Worm (Caenorhabditis elegans): ENCODE results near the gene sqv-8.

Gene sqv-8

DNA sequence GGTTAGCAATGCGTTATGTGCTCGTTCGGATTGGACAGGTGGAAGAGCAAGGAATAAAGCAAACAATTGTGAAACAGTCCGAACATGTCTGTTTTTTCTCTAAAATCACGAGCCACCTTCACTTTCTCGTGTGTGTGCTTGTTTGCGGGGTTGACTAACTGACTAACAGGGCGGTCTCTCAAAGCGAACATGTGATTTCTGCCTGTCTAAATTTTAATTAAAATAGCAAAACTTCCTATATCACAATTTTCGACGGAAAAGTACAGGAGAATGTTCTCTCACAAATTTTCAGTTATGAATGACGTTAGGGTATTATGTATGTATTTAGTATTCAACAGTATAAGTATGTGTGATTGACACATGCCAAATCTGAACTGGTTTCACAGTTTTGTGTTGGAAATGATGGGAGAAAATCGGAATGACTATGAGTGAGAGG is 24.8 kb upstream of the sqv-8 start:
- no peak for TF ChIP-seq fos-1 (tag; optimal IDR thresholded peaks at IDR 0.05)
- TF ChIP-seq unc-39 (tag; optimal IDR thresholded peaks at IDR 0.05): no peak
- peak; percentile 8 for TF ChIP-seq nhr-23 (tag; optimal IDR thresholded peaks at IDR 0.05)
- peak; percentile 91 for TF ChIP-seq pha-4 (tag; optimal IDR thresholded peaks at IDR 0.05)
- no peak for TF ChIP-seq mdl-1 (tag; optimal IDR thresholded peaks at IDR 0.05)

DNA sequence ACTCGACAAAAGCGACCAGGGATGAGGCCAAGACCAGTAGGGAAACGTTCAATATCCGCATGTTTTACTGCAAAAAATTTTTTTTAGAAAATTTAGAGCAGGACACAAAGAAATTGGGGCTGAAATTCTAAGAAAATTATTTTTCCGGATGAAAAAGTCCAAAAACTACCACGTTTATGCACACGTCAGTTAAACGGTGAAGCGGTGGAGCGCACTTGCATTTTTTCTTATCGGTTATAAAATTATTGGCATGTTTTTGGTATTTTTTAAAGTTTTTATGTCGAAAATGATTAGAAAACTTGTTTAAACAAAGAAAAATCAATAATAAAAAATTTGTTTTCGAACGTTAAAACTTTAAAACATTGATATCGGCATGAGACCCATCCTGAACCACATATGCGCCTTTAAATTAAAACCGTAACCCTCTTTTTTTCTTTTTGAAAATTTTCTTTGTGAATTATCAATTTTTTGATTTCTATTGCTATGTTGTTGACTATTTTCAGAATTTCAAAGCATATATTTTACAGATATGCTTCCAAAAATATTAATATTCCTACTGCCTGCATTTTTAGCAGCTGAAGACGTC is 22.6 kb upstream of the sqv-8 start, which contains the start of the genes dnj-20 and ZK1307.8:
Gene dnj-20, minus strand, starts transcription at position 67 of the 586 bp plus-strand sequence.
Gene ZK1307.8, plus strand, starts transcription at position 504 of the 586 bp plus-strand sequence.
- TF ChIP-seq lin-15B (tag; optimal IDR thresholded peaks at IDR 0.05) (peak; percentile 40), nhr-12 (tag; optimal IDR thresholded peaks at IDR 0.05) (no peak), nfya-1 (tag; optimal IDR thresholded peaks at IDR 0.05; ENCODE audit: insufficient read depth) (peak; percentile 34), nhr-25 (tag; optimal IDR thresholded peaks at IDR 0.05) (no peak), nhr-77 (tag; optimal IDR thresholded peaks at IDR 0.05) (no peak), unc-39 (tag; optimal IDR thresholded peaks at IDR 0.05) (no peak), fkh-2 (tag; optimal IDR thresholded peaks at IDR 0.05) (no peak), snpc-4 (tag; optimal IDR thresholded peaks at IDR 0.05) (no peak), elt-2 (tag; optimal IDR thresholded peaks at IDR 0.05) (peak; percentile 45), hmg-11 (tag; optimal IDR thresholded peaks at IDR 0.05) (peak; percentile 33), pha-4 (tag; optimal IDR thresholded peaks at IDR 0.05) (peak; percentile 9), lin-39 (tag; optimal IDR thresholded peaks at IDR 0.05) (peak; percentile 22), ZK546.5 (tag; optimal IDR thresholded peaks at IDR 0.05) (no peak), ama-1 (optimal IDR thresholded peaks at IDR 0.05) (no peak), pqm-1 (tag; optimal IDR thresholded peaks at IDR 0.05) (peak; percentile 34), nhr-11 (tag; optimal IDR thresholded peaks at IDR 0.05) (no peak)

DNA sequence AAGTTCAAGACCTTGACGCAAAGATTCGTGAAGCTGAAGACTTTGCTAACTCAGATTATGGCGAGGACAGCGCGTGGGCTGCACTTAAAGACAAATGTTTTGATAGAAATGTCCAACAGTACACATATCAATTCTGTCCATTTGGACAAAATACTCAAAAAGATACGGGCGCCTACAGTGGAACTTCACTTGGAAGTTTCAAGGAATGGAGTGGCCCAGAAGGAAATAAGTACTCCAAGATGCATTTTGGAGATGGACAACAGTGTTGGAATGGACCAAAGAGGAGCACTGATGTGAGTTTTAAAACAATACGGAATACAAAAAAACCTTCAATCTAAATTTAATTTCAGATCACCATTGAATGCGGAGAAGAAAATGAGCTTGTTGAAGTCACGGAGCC is 20.8 kb upstream of the sqv-8 start:
- TF ChIP-seq unc-39 (tag; optimal IDR thresholded peaks at IDR 0.05) (no peak), tbx-2 (tag; optimal IDR thresholded peaks at IDR 0.05) (no peak), lin-15B (tag; optimal IDR thresholded peaks at IDR 0.05) (no peak), nhr-23 (tag; optimal IDR thresholded peaks at IDR 0.05) (no peak), R02D3.7 (tag; optimal IDR thresholded peaks at IDR 0.05) (no peak), nhr-25 (tag; optimal IDR thresholded peaks at IDR 0.05) (no peak), nhr-76 (tag; optimal IDR thresholded peaks at IDR 0.05) (no peak), nhr-77 (tag; optimal IDR thresholded peaks at IDR 0.05) (no peak)

DNA sequence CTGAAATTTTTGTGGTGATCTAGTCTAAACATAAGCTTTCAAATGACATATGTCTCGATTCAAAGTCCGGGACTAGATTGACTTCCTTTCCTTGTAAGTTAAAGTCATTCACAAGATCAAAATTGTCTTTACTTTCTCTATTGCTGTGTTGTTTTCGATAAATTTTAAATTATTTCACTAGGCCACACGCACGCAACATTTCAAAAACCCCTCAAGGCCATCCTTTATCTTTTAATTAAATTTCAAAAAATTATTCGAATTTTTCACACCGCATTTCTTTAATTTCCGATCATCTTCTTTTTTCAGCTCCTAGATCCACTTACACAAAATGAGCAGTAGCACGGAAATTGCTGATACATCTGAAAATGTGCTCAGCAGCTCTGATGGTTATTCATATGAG is 10.5 kb upstream of the sqv-8 start, which contains the start of gene ZK1307.7:
Gene ZK1307.7, plus strand, starts transcription at position 301 of the 400 bp plus-strand sequence.
- TF ChIP-seq pqm-1 (tag; optimal IDR thresholded peaks at IDR 0.05) (no peak), ceh-82 (tag; optimal IDR thresholded peaks at IDR 0.05) (no peak), zag-1 (tag; optimal IDR thresholded peaks at IDR 0.05) (no peak)

DNA sequence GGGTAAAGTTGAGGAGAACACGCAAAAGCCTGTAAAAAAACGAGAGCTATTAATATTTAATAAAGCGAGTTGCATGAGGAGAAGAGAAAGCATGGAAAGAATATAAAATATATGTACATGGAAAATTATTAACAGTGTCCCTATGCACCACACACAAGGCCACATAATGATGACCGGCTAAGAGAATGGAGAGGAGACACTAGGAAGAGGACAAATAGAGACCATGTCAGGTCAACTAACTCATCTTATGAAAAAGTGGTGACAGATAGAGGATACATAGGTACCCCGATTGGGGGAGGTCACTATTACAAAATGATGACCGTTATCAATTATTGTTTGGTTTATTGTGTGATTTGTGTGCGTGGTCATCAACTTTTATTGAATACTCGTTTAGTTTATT is 2.3 kb upstream of the sqv-8 start, which contains the start of gene fzr-1:
Gene fzr-1, minus strand, starts transcription at position 29 of the 400 bp plus-strand sequence.
- TF ChIP-seq nhr-76 (tag; optimal IDR thresholded peaks at IDR 0.05): no peak
- TF ChIP-seq elt-2 (tag; optimal IDR thresholded peaks at IDR 0.05): no peak
- TF ChIP-seq nhr-23 (tag; optimal IDR thresholded peaks at IDR 0.05): peak; percentile 24
- no peak for TF ChIP-seq lsy-12 (tag; optimal IDR thresholded peaks at IDR 0.05)
- TF ChIP-seq nhr-237 (tag; optimal IDR thresholded peaks at IDR 0.05): no peak
- no peak for TF ChIP-seq lin-15B (tag; optimal IDR thresholded peaks at IDR 0.05)

DNA sequence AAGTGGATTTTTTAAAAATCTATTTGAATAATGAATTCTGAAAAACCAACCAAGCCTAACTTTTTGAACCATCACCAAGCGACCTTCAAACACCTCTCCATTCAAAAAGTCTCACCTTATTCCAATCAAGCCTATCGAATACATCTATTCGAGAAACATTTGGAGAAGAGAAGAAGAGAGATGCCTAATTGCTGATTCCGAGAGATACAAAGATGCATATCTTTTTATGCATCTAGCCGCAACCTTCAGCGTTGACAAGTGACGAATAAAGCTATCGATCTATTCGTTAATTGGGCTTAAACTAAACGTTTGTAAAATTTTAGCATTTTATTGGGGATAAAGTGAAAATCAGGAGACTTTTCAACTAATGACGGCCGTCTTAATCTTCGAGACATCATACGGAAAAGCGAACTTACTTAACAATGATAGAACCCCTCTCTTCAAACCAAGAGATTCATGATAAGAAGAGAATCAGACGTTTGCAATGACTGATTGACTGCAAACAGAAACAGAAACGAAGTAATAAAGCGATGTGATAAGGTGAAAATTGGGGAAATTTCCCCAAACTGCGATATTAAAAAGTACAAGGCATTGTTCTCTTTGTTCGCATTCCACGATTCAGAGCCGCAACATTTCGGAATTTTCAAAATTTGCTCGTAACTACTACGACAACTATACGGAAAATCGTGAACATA is 1.7 kb upstream of the sqv-8 start:
- TF ChIP-seq daf-12 (tag; optimal IDR thresholded peaks at IDR 0.05) (no peak), ZK546.5 (tag; optimal IDR thresholded peaks at IDR 0.05) (no peak), elt-2 (tag; optimal IDR thresholded peaks at IDR 0.05) (peak; percentile 70), pqm-1 (tag; optimal IDR thresholded peaks at IDR 0.05) (peak; percentile 72), nfya-1 (tag; optimal IDR thresholded peaks at IDR 0.05; ENCODE audit: insufficient read depth) (no peak), aly-2 (tag; optimal IDR thresholded peaks at IDR 0.05) (no peak), lsy-12 (tag; optimal IDR thresholded peaks at IDR 0.05) (no peak), nhr-23 (tag; optimal IDR thresholded peaks at IDR 0.05) (no peak), snpc-4 (tag; optimal IDR thresholded peaks at IDR 0.05) (no peak), pha-4 (tag; optimal IDR thresholded peaks at IDR 0.05) (peak; percentile 31), elt-3 (tag; optimal IDR thresholded peaks at IDR 0.05) (no peak), hmg-11 (tag; optimal IDR thresholded peaks at IDR 0.05) (no peak), skn-1 (tag; optimal IDR thresholded peaks at IDR 0.05) (no peak), ceh-82 (tag; optimal IDR thresholded peaks at IDR 0.05) (no peak), nhr-11 (tag; optimal IDR thresholded peaks at IDR 0.05) (no peak), nhr-25 (tag; optimal IDR thresholded peaks at IDR 0.05) (peak; percentile 58), elt-1 (tag; optimal IDR thresholded peaks at IDR 0.05) (peak; percentile 96), unc-39 (tag; optimal IDR thresholded peaks at IDR 0.05) (no peak), fkh-2 (tag; optimal IDR thresholded peaks at IDR 0.05) (no peak), nhr-43 (tag; optimal IDR thresholded peaks at IDR 0.05; ENCODE audit: poor library complexity, severe bottlenecking) (no peak), nhr-237 (tag; optimal IDR thresholded peaks at IDR 0.05) (no peak), mdl-1 (tag; optimal IDR thresholded peaks at IDR 0.05) (no peak), nhr-28 (tag; optimal IDR thresholded peaks at IDR 0.05) (no peak), egl-27 (tag; optimal IDR thresholded peaks at IDR 0.05) (no peak), egl-5 (tag; optimal IDR thresholded peaks at IDR 0.05) (no peak), ceh-16 (tag; optimal IDR thresholded peaks at IDR 0.05) (peak; percentile 7), ztf-4 (tag; optimal IDR thresholded peaks at IDR 0.05) (no peak), sea-2 (GFP tag; optimal IDR thresholded peaks at IDR 0.05) (no peak)

Measured in whole organism, L3 larva.